Fruit fly (Drosophila melanogaster) whole organism, embryonic: ENCODE measurements around the gene dock.
A peak's percentile ranks its signal among the peaks of the same experiment; 100 is the strongest.

Source experiments
- Abd-B ChIP-seq: fragments of 200-800 bp; sonication (Bioruptor generic); optimal IDR thresholded peaks from 2 replicates; lab custom pipeline; 2018; ENCODE audit warnings: missing biosample characterization, mild to moderate bottlenecking, missing genetic modification characterization, moderate library complexity
- BEAF-32 ChIP-seq: fragments of 200-800 bp; sonication (Bioruptor generic); optimal IDR thresholded peaks from 3 replicates; lab custom pipeline; 2017; ENCODE audit warnings: missing biosample characterization, missing genetic modification characterization, mild to moderate bottlenecking, moderate library complexity, missing genetic modification reagents
- CG12299 ChIP-seq: fragments of 200-800 bp; sonication (Bioruptor generic); optimal IDR thresholded peaks from 2 replicates; lab custom pipeline; 2018; ENCODE audit warnings: missing biosample characterization, mild to moderate bottlenecking, missing genetic modification characterization
- CG12391 ChIP-seq: fragments of 200-800 bp; sonication (Bioruptor generic); optimal IDR thresholded peaks from 3 replicates; lab custom pipeline; 2018; ENCODE audit warnings: missing biosample characterization, mild to moderate bottlenecking, missing genetic modification characterization, moderate library complexity
- CG1647 ChIP-seq: fragments of 200-800 bp; sonication (Bioruptor generic); optimal IDR thresholded peaks from 3 replicates; lab custom pipeline; 2016; ENCODE audit warnings: missing biosample characterization, missing genetic modification characterization
- CG16815 ChIP-seq: fragments of 200-800 bp; sonication (Bioruptor generic); optimal IDR thresholded peaks from 3 replicates; lab custom pipeline; 2017; ENCODE audit warnings: missing biosample characterization, mild to moderate bottlenecking, missing genetic modification characterization
- CG17186 ChIP-seq: fragments of 200-800 bp; sonication (Bioruptor generic); optimal IDR thresholded peaks from 3 replicates; lab custom pipeline; 2017; ENCODE audit warnings: missing biosample characterization, missing genetic modification reagents, missing genetic modification characterization
- CG17829 ChIP-seq: fragments of 200-800 bp; optimal IDR thresholded peaks from 2 replicates; lab custom pipeline; 2019; ENCODE audit warnings: missing biosample characterization, mild to moderate bottlenecking, missing genetic modification characterization, moderate library complexity
- CG18619 ChIP-seq: fragments of 200-800 bp; sonication (Bioruptor generic); optimal IDR thresholded peaks from 3 replicates; lab custom pipeline; 2017; ENCODE audit warnings: missing biosample characterization, mild to moderate bottlenecking, missing genetic modification characterization
- CG18764 ChIP-seq: fragments of 200-800 bp; sonication (Bioruptor generic); optimal IDR thresholded peaks from 3 replicates; lab custom pipeline; 2016; ENCODE audit warnings: missing biosample characterization, missing genetic modification characterization
- CG2889 ChIP-seq: fragments of 200-800 bp; sonication (Bioruptor generic); IDR thresholded peaks from 3 replicates; pipeline ENCODE4 v1.3.6; 2022; ENCODE audit warnings: missing biosample characterization, missing genetic modification characterization
- CG31388 ChIP-seq: fragments of 200-800 bp; sonication (Bioruptor generic); optimal IDR thresholded peaks from 2 replicates; lab custom pipeline; 2016; ENCODE audit warnings: missing biosample characterization, missing genetic modification characterization
- CG3163 ChIP-seq: fragments of 200-800 bp; sonication (Bioruptor generic); optimal IDR thresholded peaks from 3 replicates; lab custom pipeline; 2016; ENCODE audit warnings: missing biosample characterization, missing genetic modification characterization
- CG32767 ChIP-seq: fragments of 200-800 bp; sonication (Bioruptor generic); IDR thresholded peaks from 2 replicates; pipeline ENCODE4 v1.3.6; 2022; ENCODE audit warnings: missing biosample characterization, missing genetic modification characterization
- CG5245 ChIP-seq: fragments of 200-800 bp; sonication (Bioruptor generic); optimal IDR thresholded peaks from 3 replicates; lab custom pipeline; 2016; ENCODE audit warnings: missing biosample characterization, missing genetic modification characterization
- CG7786 ChIP-seq: fragments of 200-800 bp; sonication (Bioruptor generic); optimal IDR thresholded peaks from 2 replicates; lab custom pipeline; 2016; ENCODE audit warnings: missing biosample characterization, missing genetic modification characterization
- CG9437 ChIP-seq: fragments of 200-800 bp; sonication (Bioruptor generic); optimal IDR thresholded peaks from 2 replicates; lab custom pipeline; 2018; ENCODE audit warnings: missing biosample characterization, mild to moderate bottlenecking, missing genetic modification characterization
- CG9817 ChIP-seq: fragments of 200-800 bp; sonication (Bioruptor generic); optimal IDR thresholded peaks from 2 replicates; lab custom pipeline; 2018; ENCODE audit warnings: missing biosample characterization, mild to moderate bottlenecking, missing genetic modification characterization, moderate library complexity
- Camta ChIP-seq: fragments of 200-800 bp; sonication (Bioruptor generic); optimal IDR thresholded peaks from 2 replicates; lab custom pipeline; 2016; ENCODE audit warnings: missing biosample characterization, missing genetic modification characterization
- Drgx ChIP-seq: fragments of 200-800 bp; sonication (Bioruptor generic); IDR thresholded peaks from 2 replicates; pipeline ENCODE4 v1.3.6; 2022; ENCODE audit warnings: missing biosample characterization, missing genetic modification characterization
- E2f1 ChIP-seq: fragments of 200-800 bp; sonication (Bioruptor generic); IDR thresholded peaks from 2 replicates; pipeline ENCODE4 v1.3.6; 2022; ENCODE audit warnings: missing biosample characterization, missing genetic modification characterization
- HHEX ChIP-seq: fragments of 200-800 bp; sonication (Bioruptor generic); optimal IDR thresholded peaks from 3 replicates; lab custom pipeline; 2017; ENCODE audit warnings: missing biosample characterization, mild to moderate bottlenecking, missing genetic modification characterization, missing genetic modification reagents
- HLH3B ChIP-seq: fragments of 200-800 bp; sonication (Bioruptor generic); IDR thresholded peaks from 2 replicates; pipeline ENCODE4 v1.3.6; 2022; ENCODE audit warnings: missing biosample characterization, missing genetic modification characterization
- HmgZ ChIP-seq: fragments of 200-800 bp; sonication (Bioruptor generic); optimal IDR thresholded peaks from 2 replicates; lab custom pipeline; 2018; ENCODE audit warnings: missing biosample characterization, mild to moderate bottlenecking, missing genetic modification characterization
- Nf-YB ChIP-seq: fragments of 200-800 bp; sonication (Bioruptor generic); optimal IDR thresholded peaks from 3 replicates; lab custom pipeline; 2019; ENCODE audit warnings: missing biosample characterization, mild to moderate bottlenecking, missing genetic modification characterization, moderate library complexity
- Opbp ChIP-seq: fragments of 200-800 bp; sonication (Bioruptor generic); IDR thresholded peaks from 3 replicates; pipeline ENCODE4 v1.3.6; 2022; ENCODE audit warnings: missing biosample characterization, missing genetic modification characterization; ENCODE audit not compliant: partially characterized antibody
- Ravus ChIP-seq: fragments of 200-800 bp; sonication (Bioruptor generic); IDR thresholded peaks from 2 replicates; pipeline ENCODE4 v1.3.6; 2022; ENCODE audit warnings: missing biosample characterization, missing genetic modification characterization
- Side ChIP-seq: fragments of 200-800 bp; sonication (Bioruptor generic); optimal IDR thresholded peaks from 2 replicates; lab custom pipeline; 2016; ENCODE audit warnings: missing biosample characterization, missing genetic modification characterization
- Ssrp ChIP-seq: fragments of 200-800 bp; sonication (Bioruptor generic); optimal IDR thresholded peaks from 2 replicates; lab custom pipeline; 2018; ENCODE audit warnings: missing biosample characterization, mild to moderate bottlenecking, missing genetic modification characterization, moderate library complexity
- Vsx1 ChIP-seq: fragments of 200-800 bp; sonication (Bioruptor generic); optimal IDR thresholded peaks from 2 replicates; lab custom pipeline; 2017; ENCODE audit warnings: missing biosample characterization, mild to moderate bottlenecking, missing genetic modification characterization, missing genetic modification reagents
- az2 ChIP-seq: fragments of 200-800 bp; sonication (Bioruptor generic); optimal IDR thresholded peaks from 3 replicates; lab custom pipeline; 2016; ENCODE audit warnings: missing biosample characterization, missing genetic modification characterization
- bab2 ChIP-seq: fragments of 200-800 bp; sonication (Bioruptor generic); optimal IDR thresholded peaks from 2 replicates; lab custom pipeline; 2016; ENCODE audit warnings: missing biosample characterization, missing genetic modification characterization
- bigmax ChIP-seq: fragments of 200-800 bp; sonication (Bioruptor generic); optimal IDR thresholded peaks from 2 replicates; lab custom pipeline; 2018; ENCODE audit warnings: missing biosample characterization, mild to moderate bottlenecking, missing genetic modification characterization
- chif ChIP-seq, 2 experiments: fragments of 200-800 bp; sonication (Bioruptor generic); optimal IDR thresholded peaks; 3 replicates each; lab custom pipeline; 2016; ENCODE audit warnings: missing biosample characterization in 2 of 2, missing genetic modification characterization in 2 of 2
- fd102C ChIP-seq: fragments of 200-800 bp; sonication (Bioruptor generic); optimal IDR thresholded peaks from 2 replicates; lab custom pipeline; 2018; ENCODE audit warnings: missing biosample characterization, mild to moderate bottlenecking, missing genetic modification characterization, moderate library complexity
- fu2 ChIP-seq: fragments of 200-800 bp; sonication (Bioruptor generic); optimal IDR thresholded peaks from 2 replicates; lab custom pipeline; 2016; ENCODE audit warnings: missing biosample characterization, missing genetic modification characterization
- hth ChIP-seq: fragments of >200 bp; optimal IDR thresholded peaks from 2 replicates; lab custom pipeline; 2017; ENCODE audit warnings: inconsistent platforms
- jigr1 ChIP-seq: fragments of 200-800 bp; sonication (Bioruptor generic); IDR thresholded peaks from 3 replicates; pipeline ENCODE4 v1.3.6; 2022; ENCODE audit warnings: missing biosample characterization, missing genetic modification characterization
- jing ChIP-seq: fragments of 200-800 bp; sonication (Bioruptor generic); optimal IDR thresholded peaks from 2 replicates; lab custom pipeline; 2018; ENCODE audit warnings: missing biosample characterization, mild to moderate bottlenecking, missing genetic modification characterization
- nerfin-2 ChIP-seq: fragments of 200-800 bp; sonication (Bioruptor generic); IDR thresholded peaks from 2 replicates; pipeline ENCODE4 v1.3.6; 2022; ENCODE audit warnings: missing biosample characterization, missing genetic modification characterization; ENCODE audit not compliant: partially characterized antibody
- nmo ChIP-seq: fragments of 200-800 bp; sonication (Bioruptor generic); optimal IDR thresholded peaks from 2 replicates; lab custom pipeline; 2018; ENCODE audit warnings: missing biosample characterization, mild to moderate bottlenecking, missing genetic modification characterization, moderate library complexity
- nom ChIP-seq: fragments of 200-800 bp; sonication (Bioruptor generic); optimal IDR thresholded peaks from 2 replicates; lab custom pipeline; 2017; ENCODE audit warnings: missing biosample characterization, missing genetic modification characterization, mild to moderate bottlenecking, moderate library complexity, missing genetic modification reagents
- odd ChIP-seq: fragments of 200-800 bp; sonication (Bioruptor generic); optimal IDR thresholded peaks from 2 replicates; lab custom pipeline; 2017; ENCODE audit warnings: missing biosample characterization, mild to moderate bottlenecking, missing genetic modification characterization
- pnt ChIP-seq: fragments of 200-800 bp; sonication (Bioruptor generic); optimal IDR thresholded peaks from 3 replicates; lab custom pipeline; 2016; ENCODE audit warnings: missing biosample characterization, missing genetic modification characterization
- run ChIP-seq: fragments of 200-800 bp; sonication (Bioruptor generic); optimal IDR thresholded peaks from 3 replicates; lab custom pipeline; 2018; ENCODE audit warnings: missing biosample characterization, mild to moderate bottlenecking, missing genetic modification characterization
- so ChIP-seq: fragments of 200-800 bp; sonication (Bioruptor generic); IDR thresholded peaks from 3 replicates; pipeline ENCODE4 v1.3.6; 2022; ENCODE audit warnings: missing biosample characterization, missing genetic modification characterization
- sr ChIP-seq: fragments of 200-800 bp; sonication (Bioruptor generic); IDR thresholded peaks from 3 replicates; pipeline ENCODE4 v1.3.6; 2022; ENCODE audit warnings: missing biosample characterization, missing genetic modification characterization
- tna ChIP-seq: fragments of 200-800 bp; sonication (Bioruptor generic); IDR thresholded peaks from 2 replicates; pipeline ENCODE4 v1.3.6; 2022; ENCODE audit warnings: missing biosample characterization, missing genetic modification characterization; ENCODE audit not compliant: partially characterized antibody
- ttk ChIP-seq: fragments of 200-800 bp; sonication (Bioruptor generic); IDR thresholded peaks from 2 replicates; pipeline ENCODE4 v2.1.2; 2022; ENCODE audit warnings: missing biosample characterization, missing genetic modification characterization
- vvl ChIP-seq: fragments of 200-800 bp; sonication (Bioruptor generic); IDR thresholded peaks from 2 replicates; pipeline ENCODE4 v1.3.6; 2022; ENCODE audit warnings: missing biosample characterization, missing genetic modification characterization

The dock gene

dm6 chr2L:821242-821985 lies 4.4 kb upstream of the dock start, which contains the start of gene CG3662 (continued):
- no peak for TF ChIP-seq CG9437
- TF ChIP-seq odd: no peak
- TF ChIP-seq CG18619 (GFP tag; lab: Kevin White, UChicago): no peak
- TF ChIP-seq CG17829 (tag; lab: Kevin White, UChicago): peak; percentile 7
- no peak for TF ChIP-seq Vsx1 (GFP tag; lab: Kevin White, UChicago)
- no peak for TF ChIP-seq HLH3B (GFP tag; lab: Robert Waterston, UW)
- peak; percentile 16 for TF ChIP-seq bigmax (GFP tag; lab: Kevin White, UChicago)
- TF ChIP-seq bab2 (GFP tag; lab: Kevin White, UChicago): no peak
- TF ChIP-seq chif (GFP tag; optimal IDR thresholded peaks at IDR 0.05; lab: Kevin White, UChicago): no peak
- no peak for TF ChIP-seq jing
- no peak for TF ChIP-seq CG1647 (GFP tag; lab: Kevin White, UChicago)
- peak; percentile 52 for TF ChIP-seq BEAF-32 (GFP tag; lab: Kevin White, UChicago)
- 0 out of 2 replicates have a peak, but pooled peaks have one; percentile 32 for TF ChIP-seq CG32767 (GFP tag; lab: Robert Waterston, UW)
- no peak for TF ChIP-seq fu2
- TF ChIP-seq ttk: no peak
- TF ChIP-seq CG17186 (GFP tag; lab: Kevin White, UChicago): peak; percentile 83
- TF ChIP-seq Drgx (GFP tag; lab: Robert Waterston, UW): no peak
- TF ChIP-seq HmgZ (tag; lab: Kevin White, UChicago): peak; percentile 82
- no peak for TF ChIP-seq CG2889 (GFP tag; lab: Robert Waterston, UW)
- TF ChIP-seq CG31388 (GFP tag; lab: Kevin White, UChicago): no peak
- TF ChIP-seq run: no peak
- TF ChIP-seq tna (GFP tag; lab: Robert Waterston, UW): peak; percentile 10; the same call in 1 of the 2 replicates
- no peak for TF ChIP-seq az2 (GFP tag; lab: Kevin White, UChicago)
- TF ChIP-seq CG3163 (GFP tag; lab: Kevin White, UChicago): no peak
- no peak for TF ChIP-seq HHEX
- TF ChIP-seq Nf-YB: no peak
- peak; percentile 0 for TF ChIP-seq CG18764 (GFP tag; lab: Kevin White, UChicago)
- TF ChIP-seq nmo (GFP tag; lab: Kevin White, UChicago): peak; percentile 17
- 0 out of 3 replicates have a peak, but pooled peaks have one; percentile 29 for TF ChIP-seq so (GFP tag; lab: Robert Waterston, UW)
- no peak for TF ChIP-seq pnt
- TF ChIP-seq vvl: 0 out of 2 replicates have a peak, but pooled peaks have one; percentile 24
- TF ChIP-seq Side (GFP tag; lab: Kevin White, UChicago): no peak
- no peak for TF ChIP-seq CG7786 (GFP tag; lab: Kevin White, UChicago)
- TF ChIP-seq Abd-B (GFP tag; lab: Kevin White, UChicago): no peak
- no peak for TF ChIP-seq E2f1 (GFP tag; lab: Robert Waterston, UW)
- no peak for TF ChIP-seq fd102C (GFP tag; lab: Kevin White, UChicago)
- TF ChIP-seq CG12299 (tag; lab: Kevin White, UChicago): peak; percentile 29
- no peak for TF ChIP-seq Camta (GFP tag; lab: Kevin White, UChicago)
- no peak for TF ChIP-seq nom (GFP tag; lab: Kevin White, UChicago)
- TF ChIP-seq CG5245: no peak
- TF ChIP-seq Opbp (GFP tag; lab: Robert Waterston, UW): peak; percentile 64; the same call in 2 of the 3 replicates
- no peak for TF ChIP-seq Ssrp (tag; lab: Kevin White, UChicago)
- no peak for TF ChIP-seq hth (lab: Kevin White, UChicago)
- no peak for TF ChIP-seq jigr1 (GFP tag; lab: Robert Waterston, UW)
- peak; percentile 17 for TF ChIP-seq CG12391
- TF ChIP-seq CG9817: no peak
- TF ChIP-seq nerfin-2 (GFP tag; lab: Robert Waterston, UW): no peak
- no peak for TF ChIP-seq CG16815
- no peak for TF ChIP-seq Ravus (GFP tag; lab: Robert Waterston, UW)
- TF ChIP-seq sr (GFP tag; lab: Robert Waterston, UW): no peak
